Fruit fly (Drosophila melanogaster): ENCODE measurements around the gene Sec8.
A peak's percentile ranks its signal among the peaks of the same experiment; 100 is the strongest.

The Sec8 gene

DNA sequence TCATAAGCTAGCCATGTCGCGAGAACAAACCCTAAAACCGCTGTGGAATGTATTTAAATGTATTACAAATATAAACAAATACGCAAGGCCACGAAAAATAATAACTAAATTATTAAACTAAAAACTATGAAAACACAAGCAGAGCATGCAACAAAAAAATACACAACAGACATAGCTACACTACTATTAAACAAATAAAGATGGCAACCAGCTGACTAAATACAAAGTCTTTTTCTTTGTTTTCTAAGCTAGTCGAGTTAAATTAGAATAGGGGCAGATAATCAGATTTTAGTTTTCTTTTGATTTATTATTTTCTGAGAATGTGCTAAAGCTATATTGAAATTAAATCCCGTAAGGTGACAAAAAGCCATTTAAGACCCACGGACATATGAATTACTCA lies 12.2 kb downstream of the Sec8 start:
- TF ChIP-seq CG17801 (GFP tag; optimal IDR thresholded peaks at IDR 0.05; ENCODE audit: partially characterized antibody): no peak

DNA sequence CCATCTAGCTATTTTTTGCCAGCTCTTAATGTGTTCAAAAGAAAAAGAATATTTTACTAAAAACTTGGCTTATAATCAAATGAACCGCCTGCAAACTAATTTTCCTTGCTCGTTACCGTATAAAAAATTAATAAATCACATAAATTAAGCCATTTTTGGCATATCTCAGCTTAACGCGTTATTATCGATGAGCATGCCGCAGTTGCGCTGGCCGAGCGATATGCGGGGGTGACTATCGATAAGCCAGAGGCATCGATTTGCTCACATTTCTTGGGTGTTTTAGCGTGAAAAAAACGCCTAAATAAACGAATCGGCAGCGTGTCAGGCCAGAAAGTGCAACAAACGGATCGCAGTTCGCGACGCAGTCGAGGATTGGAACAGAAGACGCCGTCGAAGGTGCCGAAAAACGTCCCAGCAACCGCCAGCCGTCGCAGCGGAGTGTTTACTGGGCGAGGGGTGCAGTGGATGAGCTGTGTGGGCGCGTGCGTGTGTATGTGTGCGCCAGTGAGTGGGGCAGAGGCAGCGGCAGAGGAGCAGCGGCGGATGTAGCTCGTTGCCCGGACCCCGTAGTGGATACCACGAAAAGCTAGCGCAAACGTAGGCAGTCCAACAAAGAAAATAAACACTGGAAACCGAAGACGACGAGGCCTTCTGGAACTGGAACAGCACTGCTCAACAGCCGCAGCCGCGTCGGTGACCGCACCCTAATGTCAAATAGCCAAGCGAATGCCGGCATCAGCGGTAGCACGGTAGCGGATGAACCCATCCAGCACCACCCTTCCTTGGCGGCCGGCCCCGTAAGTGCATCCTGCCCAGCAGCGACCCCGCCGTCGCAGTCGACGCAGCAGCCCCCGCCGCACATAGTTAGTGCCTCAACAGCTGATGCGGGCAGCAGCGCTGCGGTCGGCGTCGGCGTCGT lies 16.3 kb downstream of the Sec8 start, which contains the start of the genes Sym and Madm:
Sym (minus strand) TSS at position 199 of the 919 bp plus-strand sequence.
Madm (plus strand) TSS at position 233 of the 919 bp plus-strand sequence.
- peak; percentile 2 for TF ChIP-seq CG17801 (GFP tag; optimal IDR thresholded peaks at IDR 0.05; ENCODE audit: partially characterized antibody)

DNA sequence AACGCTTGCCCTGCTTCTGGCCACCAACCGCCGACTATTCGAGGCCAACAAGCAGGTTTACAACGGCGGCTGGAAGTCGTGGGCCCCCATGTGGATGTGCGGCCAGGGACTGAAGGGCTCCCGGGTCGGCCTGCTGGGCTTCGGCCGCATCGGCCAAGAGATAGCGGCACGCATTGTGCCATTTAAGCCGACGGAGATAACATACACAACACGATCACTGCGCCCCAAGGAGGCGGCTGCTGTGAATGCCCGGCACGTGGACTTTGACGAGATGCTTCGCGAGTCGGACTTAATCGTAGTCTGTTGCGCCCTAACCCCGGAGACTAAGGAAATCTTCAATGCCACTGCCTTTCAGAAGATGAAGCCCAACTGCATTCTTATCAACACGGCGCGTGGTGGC lies 21.5 kb downstream of the Sec8 start:
- no peak for TF ChIP-seq CG17801 (GFP tag; optimal IDR thresholded peaks at IDR 0.05; ENCODE audit: partially characterized antibody)

DNA sequence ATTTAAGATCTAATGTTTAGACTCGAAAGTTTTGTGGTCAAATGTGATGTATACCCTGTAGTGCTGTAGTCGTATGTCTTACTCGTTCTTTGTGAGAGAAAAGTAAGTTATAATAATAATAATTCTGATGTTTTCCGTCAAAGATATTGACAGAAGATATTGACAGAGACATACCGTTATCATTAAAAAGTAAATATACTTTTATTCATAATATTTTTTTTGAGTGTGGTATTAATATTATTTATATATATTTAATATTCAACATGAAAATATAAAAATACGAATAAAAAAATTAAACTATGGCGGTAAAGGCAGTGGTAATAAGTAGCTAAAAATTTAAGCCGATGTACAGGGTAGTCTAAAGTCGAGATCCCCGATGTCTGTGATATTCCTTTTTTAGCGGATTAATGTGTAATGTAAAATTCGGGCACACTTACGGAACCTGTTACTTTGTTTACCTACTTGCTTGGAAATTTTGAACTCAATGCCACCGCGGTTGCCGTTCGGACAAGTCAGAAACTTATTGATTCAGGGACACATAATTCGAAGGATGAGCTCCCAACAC lies 22.4 kb downstream of the Sec8 start, which contains the start of the genes CG2100 and CG1236:
CG2100 (minus strand) TSS at position 51 of the 565 bp plus-strand sequence.
CG1236 (plus strand) TSS at position 444 of the 565 bp plus-strand sequence.
- TF ChIP-seq CG17801 (GFP tag; optimal IDR thresholded peaks at IDR 0.05; ENCODE audit: partially characterized antibody): peak; percentile 80

DNA sequence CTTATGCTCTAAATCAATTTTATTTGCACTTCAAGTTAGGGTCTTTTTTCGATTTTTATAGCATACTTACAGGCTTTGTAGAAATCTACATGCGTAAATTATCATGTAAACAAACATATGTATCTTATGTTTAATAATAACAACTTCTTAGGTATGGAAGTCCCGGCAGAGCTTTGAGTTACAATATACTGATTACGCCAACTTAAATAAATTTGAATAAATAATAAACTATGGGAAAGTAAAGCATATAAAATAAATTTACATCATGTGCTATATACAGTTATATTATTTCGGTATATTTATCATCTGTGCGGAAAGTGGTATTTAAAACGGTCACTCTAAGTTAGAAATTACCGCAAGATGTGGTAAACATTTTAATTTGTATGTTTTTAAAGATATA lies 25.6 kb downstream of the Sec8 start, which contains the start of gene CG1239:
CG1239 (plus strand) TSS at position 333 of the 400 bp plus-strand sequence.
- TF ChIP-seq CG17801 (GFP tag; optimal IDR thresholded peaks at IDR 0.05; ENCODE audit: partially characterized antibody): no peak

DNA sequence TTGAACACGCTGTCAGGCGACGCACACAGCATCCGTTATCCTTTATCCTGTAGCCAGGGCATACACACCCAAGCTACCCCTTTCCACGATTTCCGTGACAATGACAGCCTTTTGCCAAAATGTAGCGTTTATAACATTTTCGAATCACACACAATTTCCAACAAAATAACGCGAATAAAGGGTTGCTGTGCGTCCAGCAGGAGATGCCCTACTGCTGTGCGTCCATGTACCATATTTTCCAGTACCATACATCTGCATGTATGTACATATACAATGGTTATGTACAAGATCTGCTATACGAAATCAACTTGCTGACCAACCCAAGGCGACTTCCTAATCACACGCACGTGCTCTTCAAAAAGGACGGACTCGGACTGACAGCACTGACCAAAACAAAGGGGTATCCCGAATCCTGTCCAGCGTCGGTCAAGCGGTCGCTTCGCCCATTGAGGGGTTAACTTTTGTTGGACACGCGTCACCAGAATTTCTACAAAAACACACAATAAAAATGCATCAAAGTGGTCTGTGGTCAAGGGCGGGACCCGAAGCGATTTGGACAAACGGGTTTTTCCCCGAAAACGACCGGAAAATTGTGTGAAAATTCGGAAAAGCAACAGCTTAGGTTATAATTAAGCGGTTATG lies 31.0 kb downstream of the Sec8 start:
- TF ChIP-seq CG17801 (GFP tag; optimal IDR thresholded peaks at IDR 0.05; ENCODE audit: partially characterized antibody): no peak

dm6 chr3R:5723122-5723521 lies 35.7 kb downstream of the Sec8 start:
- no peak for TF ChIP-seq CG17801 (GFP tag; optimal IDR thresholded peaks at IDR 0.05; ENCODE audit: partially characterized antibody)

DNA sequence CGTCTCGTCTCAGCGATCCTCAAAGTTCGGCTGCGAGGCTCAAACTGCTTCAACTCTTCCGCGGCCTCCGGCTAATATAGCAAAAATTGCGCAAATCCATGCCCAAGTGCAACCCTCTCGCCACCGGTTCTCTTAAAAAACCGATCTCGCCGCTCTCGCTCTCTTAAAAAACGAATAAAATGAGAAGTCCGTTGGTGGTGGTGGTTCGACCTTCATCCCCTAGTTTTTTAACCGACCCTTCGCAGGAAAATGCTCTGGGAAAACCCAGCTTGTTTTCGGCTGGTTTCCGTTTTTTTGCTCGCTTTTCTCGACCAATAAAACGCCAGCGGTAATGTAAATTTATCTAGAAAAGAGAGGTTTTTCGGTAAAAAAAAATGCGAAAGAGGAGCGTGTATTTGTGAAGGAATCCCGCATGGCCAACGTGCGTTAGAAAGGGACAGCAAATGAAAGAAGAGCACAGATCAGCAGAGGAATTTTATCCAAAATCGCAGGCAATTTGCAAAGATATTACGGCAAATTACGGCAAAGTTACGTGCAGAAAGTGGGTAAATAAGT lies 42.0 kb downstream of the Sec8 start, which contains the start of gene cas:
cas (minus strand) TSS at position 51 of the 555 bp plus-strand sequence.
- no peak for TF ChIP-seq CG17801 (GFP tag; optimal IDR thresholded peaks at IDR 0.05; ENCODE audit: partially characterized antibody)

DNA sequence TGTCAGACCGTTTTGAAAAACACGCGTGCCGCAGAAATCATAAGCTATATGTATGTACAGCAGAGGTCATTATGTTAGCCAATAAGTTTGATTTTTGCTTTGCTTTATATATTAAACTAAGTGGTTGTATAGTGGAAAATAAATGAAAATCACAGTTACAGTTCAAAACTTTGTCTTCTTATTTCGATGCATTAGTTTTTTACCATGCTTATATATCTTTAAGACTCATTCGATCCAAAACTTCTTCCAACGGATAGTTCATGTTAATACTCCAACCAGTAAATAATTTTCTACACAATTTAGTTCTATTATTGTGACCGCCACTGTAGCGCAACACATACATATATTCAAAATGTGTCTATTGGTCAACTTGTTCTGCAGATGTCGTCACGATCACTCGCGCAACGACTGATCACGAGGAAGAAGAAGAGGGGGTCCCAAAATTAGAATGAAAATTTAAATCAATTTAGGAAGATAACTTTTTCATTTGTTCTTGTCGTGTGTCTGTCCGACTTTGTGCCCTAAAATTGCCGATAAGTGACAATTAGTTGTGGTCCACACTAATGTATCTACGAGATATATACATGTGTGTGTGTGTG lies 53.2 kb downstream of the Sec8 start:
- TF ChIP-seq CG17801 (GFP tag; optimal IDR thresholded peaks at IDR 0.05; ENCODE audit: partially characterized antibody): peak; percentile 54

DNA sequence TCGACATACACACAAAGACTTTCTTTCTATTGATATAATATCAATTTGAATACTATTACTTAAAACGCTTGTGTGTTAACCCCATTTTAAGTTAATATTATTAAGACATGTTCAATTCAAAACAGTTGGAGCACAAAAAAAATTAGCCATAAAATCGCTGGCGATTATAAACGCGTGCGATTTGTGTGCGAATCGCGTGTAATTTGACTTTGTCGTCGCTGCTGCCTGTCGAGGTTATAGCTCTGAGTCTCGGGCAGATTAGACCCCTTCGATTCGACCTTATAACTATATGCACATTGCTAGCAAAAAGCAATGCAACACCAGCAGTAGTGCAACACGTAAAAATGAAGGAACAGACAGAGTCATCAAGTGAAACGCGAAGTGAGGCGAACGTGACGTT lies 53.8 kb downstream of the Sec8 start:
- no peak for TF ChIP-seq CG17801 (GFP tag; optimal IDR thresholded peaks at IDR 0.05; ENCODE audit: partially characterized antibody)

Measured in ovary, adult (tissue).